Worm (Caenorhabditis elegans) whole organism, L4/young adult: ENCODE results near the gene K02A6.4.

Source experiments
- W03F9.2 ChIP-seq: fragments of 150-350 bp; optimal IDR thresholded peaks from 2 replicates; lab custom pipeline; 2014; ENCODE audit warnings: missing biosample characterization, missing genetic modification characterization
- dao-5 ChIP-seq: sonication (generic microtip); optimal IDR thresholded peaks from 2 replicates; lab custom pipeline; 2016; ENCODE audit warnings: missing genotype, missing genetic modification characterization, moderate library complexity, missing compliant biosample characterization
- him-1 ChIP-seq: sonication (generic microtip); optimal IDR thresholded peaks from 2 replicates; lab custom pipeline; 2016; ENCODE audit warnings: missing genotype, missing genetic modification reagents, missing genetic modification characterization, missing compliant biosample characterization

K02A6.4 gene

DNA sequence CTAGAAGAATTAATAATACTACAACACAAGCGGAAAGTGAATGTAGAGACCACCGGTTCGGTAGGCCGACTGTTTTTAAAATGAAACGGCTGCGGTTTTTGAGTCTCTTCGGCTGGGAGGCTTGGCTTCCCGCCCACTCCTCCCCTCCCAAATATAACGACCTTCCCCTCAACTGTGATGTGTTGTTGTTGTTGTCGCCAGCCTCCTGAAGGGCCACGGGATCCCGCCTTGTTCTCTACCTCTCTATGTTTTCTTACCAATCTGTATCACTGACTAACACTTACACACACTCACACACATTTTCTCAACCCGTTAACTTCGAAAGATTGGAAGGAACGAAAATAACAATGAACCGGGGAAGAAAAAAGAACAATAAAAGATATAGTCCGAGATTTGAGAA lies 15.0 kb upstream of the K02A6.4 start:
- no peak for TF ChIP-seq him-1 (tag; lab: Kevin White, UChicago)
- no peak for TF ChIP-seq dao-5
- TF ChIP-seq W03F9.2 (tag; lab: Kevin White, UChicago), result no peak

ce11 chrX:8231858-8232257 lies 13.3 kb upstream of the K02A6.4 start, which contains the start of gene K02A6.3:
TSS of gene K02A6.3 (minus strand) at chrX:8231931.
- peak; percentile 58 for TF ChIP-seq W03F9.2 (tag; lab: Kevin White, UChicago)
- no peak for TF ChIP-seq dao-5
- no peak for TF ChIP-seq him-1 (tag; lab: Kevin White, UChicago)

DNA sequence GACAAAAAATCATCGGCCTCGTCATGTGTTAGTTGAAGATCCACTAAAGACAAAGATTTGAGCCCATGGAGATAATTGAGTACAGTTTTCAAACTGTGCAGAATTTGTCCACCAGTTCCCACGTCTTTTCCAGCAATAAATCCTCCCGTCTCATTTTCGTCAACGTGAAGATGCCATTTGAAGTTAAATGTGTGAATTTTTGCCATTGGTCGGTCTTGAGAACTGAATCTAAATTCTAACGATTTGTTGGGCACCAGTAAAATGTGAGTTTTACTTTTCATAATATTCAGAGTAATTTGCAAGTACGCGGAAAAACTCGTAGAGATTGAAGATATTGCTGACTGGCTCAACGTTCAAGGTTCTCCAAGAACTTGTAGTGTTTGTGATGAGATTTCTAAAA lies 12.0 kb upstream of the K02A6.4 start:
- TF ChIP-seq him-1 (tag; lab: Kevin White, UChicago), result no peak
- TF ChIP-seq dao-5, result no peak
- TF ChIP-seq W03F9.2 (tag; lab: Kevin White, UChicago), result no peak

ce11 chrX:8229221-8229620 lies 10.7 kb upstream of the K02A6.4 start:
- TF ChIP-seq dao-5 (no peak), him-1 (tag; lab: Kevin White, UChicago) (no peak), W03F9.2 (tag; lab: Kevin White, UChicago) (no peak)

ce11 chrX:8224916-8225315 lies 6.4 kb upstream of the K02A6.4 start, which contains the start of gene K02A6.2:
TSS of gene K02A6.2 (minus strand) at chrX:8225016.
- no peak for TF ChIP-seq dao-5
- no peak for TF ChIP-seq W03F9.2 (tag; lab: Kevin White, UChicago)
- no peak for TF ChIP-seq him-1 (tag; lab: Kevin White, UChicago)

DNA sequence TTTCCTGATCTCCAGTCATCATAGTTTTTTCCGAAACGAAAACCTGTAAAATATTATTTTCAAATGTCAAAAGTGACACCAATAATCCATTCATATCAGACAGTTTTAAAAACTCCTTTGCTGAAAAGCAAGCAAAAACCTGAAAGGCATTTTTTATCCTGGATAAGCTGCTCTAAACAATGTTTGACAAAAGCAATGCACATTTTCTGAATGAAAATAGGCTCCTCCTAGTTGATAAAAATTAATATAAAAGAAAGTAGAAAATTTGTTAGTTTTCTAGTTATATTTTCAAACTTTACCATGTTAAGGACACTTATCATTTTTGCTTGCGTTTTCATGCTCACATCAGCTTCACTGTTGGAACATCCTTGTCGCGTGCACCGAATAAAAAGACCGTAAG lies 875 bp upstream of the K02A6.4 start, which contains the start of gene K02A6.1:
TSS of gene K02A6.1 (plus strand) at position 301 of the 400 bp plus-strand sequence.
- no peak for TF ChIP-seq him-1 (tag; lab: Kevin White, UChicago)
- TF ChIP-seq dao-5, result no peak
- TF ChIP-seq W03F9.2 (tag; lab: Kevin White, UChicago), result no peak

DNA sequence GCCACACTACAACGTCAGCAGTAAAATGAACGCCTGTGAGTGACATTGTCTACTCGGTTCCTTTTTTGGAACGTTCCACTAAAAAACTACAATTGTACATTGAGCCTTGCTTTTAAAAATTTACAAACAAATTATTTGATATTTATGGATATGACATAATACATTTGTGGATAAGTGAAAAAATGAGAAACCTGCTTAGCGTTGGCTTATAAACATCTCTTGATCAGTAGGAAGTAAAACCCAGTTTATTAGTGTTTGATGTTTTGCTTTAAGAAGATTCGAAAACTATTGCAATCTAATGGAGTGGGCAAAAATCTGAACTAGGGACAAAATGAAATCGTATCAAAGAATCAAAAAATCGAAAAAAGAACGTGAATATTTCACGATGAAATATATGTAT lies 1.6 kb downstream of the K02A6.4 start:
- TF ChIP-seq dao-5 (no peak), him-1 (tag; lab: Kevin White, UChicago) (no peak), W03F9.2 (tag; lab: Kevin White, UChicago) (no peak)

ce11 chrX:8214424-8215115 lies 4.0 kb downstream of the K02A6.4 start, which contains the start of gene C47D2.1:
TSS of gene C47D2.1 (plus strand) at chrX:8215065.
- no peak for TF ChIP-seq him-1 (tag; lab: Kevin White, UChicago)
- no peak for TF ChIP-seq W03F9.2 (tag; lab: Kevin White, UChicago)
- TF ChIP-seq dao-5, result no peak

- TF ChIP-seq W03F9.2 (tag; lab: Kevin White, UChicago) (no peak), dao-5 (no peak), him-1 (tag; lab: Kevin White, UChicago) (no peak)
Measured at ce11 chrX:8210999-8211398, 7.6 kb downstream of the K02A6.4 start, which contains the start of gene cdd-1. TSS of gene cdd-1 (minus strand) at chrX:8211149.

ce11 chrX:8205919-8206318 lies 12.6 kb downstream of the K02A6.4 start:
- TF ChIP-seq dao-5, result no peak
- TF ChIP-seq him-1 (tag; lab: Kevin White, UChicago), result no peak
- TF ChIP-seq W03F9.2 (tag; lab: Kevin White, UChicago), result no peak

- TF ChIP-seq him-1 (tag; lab: Kevin White, UChicago), result no peak
- TF ChIP-seq dao-5, result no peak
- TF ChIP-seq W03F9.2 (tag; lab: Kevin White, UChicago), result no peak
Measured at ce11 chrX:8204475-8204874, 14.1 kb downstream of the K02A6.4 start.

DNA sequence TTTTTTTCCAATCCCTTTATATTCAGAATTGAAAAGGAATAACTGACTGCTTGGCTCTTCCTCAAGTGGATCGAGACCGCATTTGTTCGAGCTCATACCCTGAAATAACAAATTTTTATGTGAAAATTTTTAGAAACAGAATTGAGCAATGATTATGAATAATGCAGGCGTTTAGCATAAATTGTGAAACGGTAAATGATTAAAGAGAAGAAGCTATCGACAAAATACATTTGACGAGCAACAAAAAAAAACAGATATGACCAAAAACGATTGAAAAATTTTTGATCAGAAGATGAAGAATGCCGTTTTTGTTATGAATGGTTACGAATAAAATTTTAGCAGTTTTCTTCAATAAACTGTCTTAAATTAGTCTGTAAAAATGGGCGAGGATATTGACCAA lies 14.9 kb downstream of the K02A6.4 start, which contains the start of gene C17H11.6:
TSS of gene C17H11.6 (minus strand) at position 101 of the 400 bp plus-strand sequence.
- TF ChIP-seq dao-5, result no peak
- no peak for TF ChIP-seq him-1 (tag; lab: Kevin White, UChicago)
- TF ChIP-seq W03F9.2 (tag; lab: Kevin White, UChicago), result no peak

DNA sequence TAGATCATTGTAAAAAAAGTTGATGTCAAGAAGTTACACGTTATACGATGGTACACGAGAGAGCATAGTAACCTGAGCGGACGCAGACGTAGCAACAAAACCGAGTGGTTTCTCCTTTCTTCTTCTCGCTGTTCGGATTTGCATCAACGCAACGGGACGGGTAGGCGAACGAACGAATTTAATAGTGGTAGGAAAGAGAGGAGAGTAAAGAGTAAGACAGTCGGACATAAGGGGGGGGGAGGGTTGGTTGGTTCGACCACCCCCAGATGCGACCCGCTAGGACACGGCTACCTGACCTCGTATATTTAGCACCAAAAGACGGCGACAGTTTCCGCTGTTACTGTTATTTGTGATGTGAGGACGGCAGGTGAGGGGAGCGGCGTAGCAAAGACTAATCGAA lies 17.3 kb downstream of the K02A6.4 start:
- no peak for TF ChIP-seq dao-5

DNA sequence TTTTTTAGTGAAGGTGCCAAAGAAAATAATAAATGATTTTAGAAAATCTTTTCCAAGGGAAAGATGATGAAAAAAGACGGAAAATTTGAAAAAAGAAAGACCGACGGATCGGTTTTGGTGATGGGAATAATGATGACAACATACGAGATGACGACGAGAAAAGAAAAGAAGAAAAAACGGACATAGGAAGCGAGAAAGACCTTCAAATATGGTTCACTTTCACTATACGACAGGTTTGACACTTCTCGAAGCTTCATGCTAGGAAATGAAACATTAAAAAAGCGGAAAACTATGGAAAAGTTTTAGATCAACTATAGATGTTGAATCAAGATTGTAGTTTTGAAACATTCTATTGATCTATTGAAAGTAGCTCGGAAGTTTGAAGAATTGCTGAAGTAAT lies 18.3 kb downstream of the K02A6.4 start:
- TF ChIP-seq dao-5 (no peak), him-1 (tag; lab: Kevin White, UChicago) (no peak), W03F9.2 (tag; lab: Kevin White, UChicago) (no peak)

- TF ChIP-seq W03F9.2 (tag; lab: Kevin White, UChicago) (no peak), him-1 (tag; lab: Kevin White, UChicago) (no peak), dao-5 (no peak)
Measured at ce11 chrX:8193213-8193612, 25.3 kb downstream of the K02A6.4 start.
